Worm (Caenorhabditis elegans): ENCODE data around the gene Y41C4A.12.

DNA sequence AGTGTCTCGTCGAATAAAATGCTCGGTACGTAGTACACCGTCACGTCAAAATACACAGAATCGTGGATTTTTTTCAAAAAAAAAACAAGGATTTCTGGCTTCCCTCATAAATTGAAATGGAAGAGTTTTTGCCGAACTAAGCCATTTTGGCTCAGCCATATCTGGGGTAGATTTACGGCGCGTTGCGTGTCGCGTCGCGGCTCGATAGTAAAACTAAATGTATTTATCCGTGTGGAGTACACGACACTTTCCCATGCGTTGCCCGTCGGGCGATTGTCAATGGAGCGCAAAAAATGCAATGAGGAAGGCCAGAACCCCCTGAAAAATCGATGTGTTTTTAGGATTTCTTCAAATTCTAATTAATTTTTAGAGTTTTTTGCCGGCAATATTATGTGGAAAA, 23.7 kb upstream of the Y41C4A.12 start:
- TF ChIP-seq elt-1 (tag; optimal IDR thresholded peaks at IDR 0.05): no peak
- no peak for TF ChIP-seq nhr-77 (tag; optimal IDR thresholded peaks at IDR 0.05)
- no peak for TF ChIP-seq mml-1 (tag; optimal IDR thresholded peaks at IDR 0.05)
- TF ChIP-seq nhr-28 (tag; optimal IDR thresholded peaks at IDR 0.05): no peak
- TF ChIP-seq fkh-10 (GFP tag; optimal IDR thresholded peaks at IDR 0.05): no peak
- no peak for TF ChIP-seq elt-2 (tag; optimal IDR thresholded peaks at IDR 0.05)
- no peak for TF ChIP-seq sea-2 (GFP tag; optimal IDR thresholded peaks at IDR 0.05)
- no peak for TF ChIP-seq ceh-16 (tag; optimal IDR thresholded peaks at IDR 0.05)

Measured in whole organism, L3 larva.